Fruit fly (Drosophila melanogaster): ENCODE results near the gene para.

Gene para

DNA sequence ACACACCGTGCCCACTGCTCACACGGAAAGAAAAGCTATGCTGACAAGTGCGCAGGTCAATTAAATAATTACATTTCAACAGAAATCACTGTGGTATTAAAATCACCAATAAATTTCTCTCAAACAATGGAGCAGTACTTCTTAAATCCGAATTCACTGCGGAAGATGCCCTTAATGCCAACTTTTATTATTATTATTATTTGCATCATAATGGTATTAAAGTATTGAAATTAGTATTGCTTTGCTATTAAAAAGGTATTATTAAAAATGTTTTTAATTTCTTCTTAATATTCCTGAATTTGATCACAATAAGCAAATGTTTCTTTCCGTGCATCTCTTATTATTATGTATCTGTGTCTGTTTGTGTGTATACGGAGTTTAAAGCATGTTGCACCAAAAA, 47.1 kb upstream of the para start (continued):
- no peak for TF ChIP-seq CG6683 (GFP tag; optimal IDR thresholded peaks at IDR 0.05)
- TF ChIP-seq Atf6 (GFP tag; IDR thresholded peaks at IDR 0.05), result 0 out of 2 replicates have a peak, but pooled peaks have one; percentile 14
- TF ChIP-seq CG11504 (tag; optimal IDR thresholded peaks at IDR 0.05), result peak; percentile 77
- TF ChIP-seq CG3726 (GFP tag; IDR thresholded peaks at IDR 0.05), result no peak
- no peak for TF ChIP-seq CG2116 (GFP tag; optimal IDR thresholded peaks at IDR 0.05)
- TF ChIP-seq otp (GFP tag; IDR thresholded peaks at IDR 0.05), result no peak
- TF ChIP-seq z (GFP tag; IDR thresholded peaks at IDR 0.05), result no peak
- peak; percentile 63; the same call in 2 of the 3 replicates for TF ChIP-seq CG17361 (GFP tag; IDR thresholded peaks at IDR 0.05)
- no peak for TF ChIP-seq crol (GFP tag; IDR thresholded peaks at IDR 0.05)
- TF ChIP-seq Ssrp (tag; optimal IDR thresholded peaks at IDR 0.05), result peak; percentile 38
- TF ChIP-seq sc (optimal IDR thresholded peaks at IDR 0.05), result no peak
- TF ChIP-seq sc (GFP tag; optimal IDR thresholded peaks at IDR 0.05), result no peak
- peak; percentile 45 for TF ChIP-seq CG18262 (tag; optimal IDR thresholded peaks at IDR 0.05)
- TF ChIP-seq her (GFP tag; optimal IDR thresholded peaks at IDR 0.05), result no peak
- no peak for TF ChIP-seq Rfx (GFP tag; IDR thresholded peaks at IDR 0.05)
- TF ChIP-seq ftz-f1 (GFP tag; optimal IDR thresholded peaks at IDR 0.05), result no peak
- TF ChIP-seq B-H1 (GFP tag; IDR thresholded peaks at IDR 0.05), result no peak
- no peak for TF ChIP-seq btn (GFP tag; optimal IDR thresholded peaks at IDR 0.05)
- no peak for TF ChIP-seq slp2 (GFP tag; optimal IDR thresholded peaks at IDR 0.05)
- no peak for TF ChIP-seq hb (GFP tag; IDR thresholded peaks at IDR 0.05; ENCODE audit: partially characterized antibody)
- no peak for TF ChIP-seq CG34422 (GFP tag; IDR thresholded peaks at IDR 0.05)
- TF ChIP-seq ase (GFP tag; IDR thresholded peaks at IDR 0.05), result no peak
- TF ChIP-seq CG11456 (GFP tag; IDR thresholded peaks at IDR 0.05), result no peak
- TF ChIP-seq Pdp1 (GFP tag; optimal IDR thresholded peaks at IDR 0.05), result no peak
- TF ChIP-seq Myb (GFP tag; optimal IDR thresholded peaks at IDR 0.05), result no peak
- TF ChIP-seq CG12659 (GFP tag; optimal IDR thresholded peaks at IDR 0.05), result peak; percentile 16
- TF ChIP-seq chn (GFP tag; optimal IDR thresholded peaks at IDR 0.05), result no peak
- TF ChIP-seq gro (GFP tag; optimal IDR thresholded peaks at IDR 0.05), result no peak
- no peak for TF ChIP-seq mld (GFP tag; IDR thresholded peaks at IDR 0.05; ENCODE audit: partially characterized antibody)
- TF ChIP-seq cas (GFP tag; IDR thresholded peaks at IDR 0.05), result no peak
- TF ChIP-seq Abd-B (GFP tag; optimal IDR thresholded peaks at IDR 0.05), result peak; percentile 35
- TF ChIP-seq pnt (GFP tag; optimal IDR thresholded peaks at IDR 0.05), result no peak
- no peak for TF ChIP-seq zf30C (GFP tag; optimal IDR thresholded peaks at IDR 0.05)
- TF ChIP-seq NC2α (GFP tag; optimal IDR thresholded peaks at IDR 0.05), result no peak
- TF ChIP-seq CG2120 (GFP tag; optimal IDR thresholded peaks at IDR 0.05), result peak; percentile 48
- peak; percentile 74 for TF ChIP-seq gem (tag; optimal IDR thresholded peaks at IDR 0.05)
- no peak for TF ChIP-seq salm (tag; optimal IDR thresholded peaks at IDR 0.05)
- no peak for TF ChIP-seq zen2 (GFP tag; IDR thresholded peaks at IDR 0.05; ENCODE audit: partially characterized antibody)
- peak; percentile 54 for TF ChIP-seq CG10147 (GFP tag; optimal IDR thresholded peaks at IDR 0.05)
- TF ChIP-seq dm (GFP tag; optimal IDR thresholded peaks at IDR 0.05), result no peak
- no peak for TF ChIP-seq nerfin-2 (GFP tag; IDR thresholded peaks at IDR 0.05; ENCODE audit: partially characterized antibody)
- TF ChIP-seq CG3065 (GFP tag; optimal IDR thresholded peaks at IDR 0.05), result no peak
- TF ChIP-seq CG3847 (GFP tag; IDR thresholded peaks at IDR 0.05), result no peak
- TF ChIP-seq CG18619 (GFP tag; optimal IDR thresholded peaks at IDR 0.05), result peak; percentile 30
- TF ChIP-seq CG14965 (GFP tag; optimal IDR thresholded peaks at IDR 0.05; ENCODE audit: borderline replicate concordance), result no peak
- TF ChIP-seq vfl (GFP tag; optimal IDR thresholded peaks at IDR 0.05), result no peak
- no peak for TF ChIP-seq CG7987 (GFP tag; optimal IDR thresholded peaks at IDR 0.05)
- TF ChIP-seq Hsf (GFP tag; optimal IDR thresholded peaks at IDR 0.05), result no peak
- TF ChIP-seq CG12942 (GFP tag; optimal IDR thresholded peaks at IDR 0.05), result no peak
- TF ChIP-seq CG12744 (GFP tag; optimal IDR thresholded peaks at IDR 0.05), result no peak
- TF ChIP-seq tna (GFP tag; IDR thresholded peaks at IDR 0.05; ENCODE audit: partially characterized antibody), result no peak
- TF ChIP-seq Dll (GFP tag; IDR thresholded peaks at IDR 0.05; ENCODE audit: partially characterized antibody), result no peak

Measured in whole organism, embryonic.